Fruit fly (Drosophila melanogaster): Measurements from ENCODE around the gene Ir62a.

Ir62a gene

dm6 chr3L:1546349-1547116, 15.5 kb upstream of the Ir62a start:
- TF ChIP-seq Myc (optimal IDR thresholded peaks at IDR 0.05) (no peak), ttk (optimal IDR thresholded peaks at IDR 0.05) (no peak), h (optimal IDR thresholded peaks at IDR 0.05) (no peak), insv (optimal IDR thresholded peaks at IDR 0.05) (no peak), psq (optimal IDR thresholded peaks at IDR 0.05) (no peak), Sin3A (optimal IDR thresholded peaks at IDR 0.05) (no peak)

dm6 chr3L:1545693-1546329, 14.8 kb upstream of the Ir62a start, which contains the start of the genes CG32313 and Pcyt1:
Gene CG32313 (minus strand): TSS chr3L:1545743.
Gene Pcyt1 (plus strand): TSS chr3L:1546092.
- TF ChIP-seq psq (optimal IDR thresholded peaks at IDR 0.05) (peak; percentile 72), Sin3A (optimal IDR thresholded peaks at IDR 0.05) (no peak)

dm6 chr3L:1538314-1538854, 7.3 kb upstream of the Ir62a start:
- TF ChIP-seq insv (optimal IDR thresholded peaks at IDR 0.05): no peak
- TF ChIP-seq psq (optimal IDR thresholded peaks at IDR 0.05): no peak
- no peak for TF ChIP-seq Sin3A (optimal IDR thresholded peaks at IDR 0.05)
- no peak for TF ChIP-seq h (optimal IDR thresholded peaks at IDR 0.05)
- no peak for TF ChIP-seq ttk (optimal IDR thresholded peaks at IDR 0.05)
- TF ChIP-seq Myc (optimal IDR thresholded peaks at IDR 0.05): no peak

DNA sequence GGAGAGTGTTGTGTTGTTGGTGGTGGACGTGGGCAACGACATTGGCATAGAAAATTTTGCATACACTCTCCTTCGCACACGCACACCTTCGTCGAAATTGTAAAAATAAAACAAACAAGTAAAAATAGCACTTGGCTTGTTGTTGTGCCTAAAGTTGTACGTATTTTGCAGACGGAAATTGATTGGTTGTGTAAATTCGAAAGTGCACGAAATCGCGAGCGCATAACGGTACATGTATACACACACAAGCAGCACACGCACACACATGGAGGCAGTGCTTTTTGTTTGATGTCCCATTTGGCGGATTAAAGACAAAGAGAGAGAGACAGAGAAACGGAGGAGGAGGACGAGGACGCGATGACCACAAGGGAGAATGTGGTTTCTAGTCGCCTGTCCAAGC, 6.3 kb upstream of the Ir62a start:
- TF ChIP-seq insv (optimal IDR thresholded peaks at IDR 0.05): no peak
- no peak for TF ChIP-seq ttk (optimal IDR thresholded peaks at IDR 0.05)
- TF ChIP-seq Sin3A (optimal IDR thresholded peaks at IDR 0.05): no peak
- TF ChIP-seq psq (optimal IDR thresholded peaks at IDR 0.05): no peak
- TF ChIP-seq h (optimal IDR thresholded peaks at IDR 0.05): no peak
- no peak for TF ChIP-seq Myc (optimal IDR thresholded peaks at IDR 0.05)

- TF ChIP-seq psq (optimal IDR thresholded peaks at IDR 0.05): no peak
- no peak for TF ChIP-seq h (optimal IDR thresholded peaks at IDR 0.05)
- TF ChIP-seq Sin3A (optimal IDR thresholded peaks at IDR 0.05): no peak
These were observed 5.7 kb upstream of the Ir62a start, which contains the start of the genes CG12091 and pns for dm6 chr3L:1536487-1537337. Gene CG12091 (minus strand): TSS chr3L:1536835. Gene pns (plus strand): TSS chr3L:1537137.

- TF ChIP-seq insv (optimal IDR thresholded peaks at IDR 0.05) (no peak), h (optimal IDR thresholded peaks at IDR 0.05) (no peak), Myc (optimal IDR thresholded peaks at IDR 0.05) (no peak), Sin3A (optimal IDR thresholded peaks at IDR 0.05) (no peak), psq (optimal IDR thresholded peaks at IDR 0.05) (peak; percentile 76)
These were observed 2.8 kb upstream of the Ir62a start, which contains the start of gene Iml1 for dm6 chr3L:1533699-1534431. Gene Iml1 (minus strand): TSS chr3L:1534034.

DNA sequence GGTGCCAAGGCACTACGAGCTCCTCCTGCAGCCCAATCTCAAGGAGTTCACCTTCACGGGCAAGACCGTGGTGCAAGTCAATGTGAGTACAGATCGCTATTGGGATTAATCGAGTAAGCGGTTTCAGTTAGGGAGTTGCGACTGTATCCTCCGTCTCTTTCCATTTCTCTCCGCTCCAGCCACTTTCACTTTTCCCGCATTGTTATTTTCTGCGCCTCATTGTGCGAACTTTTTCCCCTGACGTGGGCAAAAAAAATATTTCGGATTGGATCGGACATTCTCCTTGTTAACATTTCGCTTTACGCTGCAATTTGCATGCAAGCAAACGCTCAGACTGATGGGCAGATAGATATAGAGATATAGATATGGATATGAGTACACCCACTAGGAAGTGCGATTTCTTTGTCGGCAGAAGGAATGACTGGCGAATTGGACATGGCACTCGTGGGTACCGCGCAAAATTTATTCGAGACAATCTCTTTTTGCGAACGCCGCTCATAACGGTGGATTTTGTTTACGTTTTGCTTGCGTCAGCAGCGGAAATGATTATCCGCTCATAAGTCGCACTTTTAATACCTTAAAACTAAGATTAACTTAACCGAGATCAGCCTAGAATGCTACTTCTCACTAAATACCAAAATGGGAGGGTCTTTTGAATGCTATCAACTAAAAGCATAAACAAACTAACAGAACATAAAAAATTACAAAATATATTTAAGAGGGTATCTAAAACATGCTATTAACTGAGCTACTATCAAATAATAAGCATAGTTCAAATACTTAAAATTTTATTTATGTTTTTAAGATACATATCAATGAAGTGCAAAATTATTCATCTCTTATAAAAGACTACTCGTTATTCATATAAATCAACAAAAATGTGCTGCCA, 12.1 kb downstream of the Ir62a start:
- TF ChIP-seq h (optimal IDR thresholded peaks at IDR 0.05): no peak
- TF ChIP-seq psq (optimal IDR thresholded peaks at IDR 0.05): no peak

DNA sequence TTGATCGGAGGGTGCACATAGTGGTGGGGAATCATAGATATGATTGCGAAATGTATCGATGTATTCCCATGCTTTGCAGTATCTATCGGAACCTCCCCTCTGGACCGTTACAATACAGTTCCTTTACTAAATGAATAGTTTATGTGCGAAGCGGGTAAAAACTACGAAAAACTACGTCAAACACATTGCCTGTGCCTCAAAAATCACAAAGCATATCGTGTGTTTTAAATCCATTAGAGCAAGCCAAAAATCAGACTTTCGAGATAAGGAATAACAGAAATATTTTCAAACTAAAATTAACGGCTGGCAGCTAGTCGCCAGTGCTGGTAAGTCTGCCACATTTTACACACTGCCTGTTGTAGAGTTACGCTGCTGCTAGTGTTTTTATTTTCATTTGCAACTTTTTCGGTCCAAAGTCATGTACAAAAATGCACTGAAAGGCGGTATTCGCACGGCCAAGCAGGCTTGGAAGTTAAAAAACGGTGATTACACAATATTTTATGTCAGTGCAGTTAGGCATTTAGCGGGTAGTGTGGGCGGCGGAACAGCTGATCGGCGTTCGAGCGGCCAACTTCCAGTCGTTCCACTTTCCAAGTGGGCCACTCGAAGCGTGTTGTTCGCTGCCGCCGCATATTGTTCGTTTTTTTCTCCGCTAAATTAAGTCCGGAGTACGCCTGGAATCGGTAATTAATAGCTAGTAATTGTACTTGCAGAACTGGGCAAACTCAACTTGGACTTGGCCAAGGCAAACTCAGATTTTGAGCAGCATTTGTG, 13.6 kb downstream of the Ir62a start:
- no peak for TF ChIP-seq h (optimal IDR thresholded peaks at IDR 0.05)
- no peak for TF ChIP-seq insv (optimal IDR thresholded peaks at IDR 0.05)
- no peak for TF ChIP-seq ttk (optimal IDR thresholded peaks at IDR 0.05)
- TF ChIP-seq Sin3A (optimal IDR thresholded peaks at IDR 0.05): no peak

DNA sequence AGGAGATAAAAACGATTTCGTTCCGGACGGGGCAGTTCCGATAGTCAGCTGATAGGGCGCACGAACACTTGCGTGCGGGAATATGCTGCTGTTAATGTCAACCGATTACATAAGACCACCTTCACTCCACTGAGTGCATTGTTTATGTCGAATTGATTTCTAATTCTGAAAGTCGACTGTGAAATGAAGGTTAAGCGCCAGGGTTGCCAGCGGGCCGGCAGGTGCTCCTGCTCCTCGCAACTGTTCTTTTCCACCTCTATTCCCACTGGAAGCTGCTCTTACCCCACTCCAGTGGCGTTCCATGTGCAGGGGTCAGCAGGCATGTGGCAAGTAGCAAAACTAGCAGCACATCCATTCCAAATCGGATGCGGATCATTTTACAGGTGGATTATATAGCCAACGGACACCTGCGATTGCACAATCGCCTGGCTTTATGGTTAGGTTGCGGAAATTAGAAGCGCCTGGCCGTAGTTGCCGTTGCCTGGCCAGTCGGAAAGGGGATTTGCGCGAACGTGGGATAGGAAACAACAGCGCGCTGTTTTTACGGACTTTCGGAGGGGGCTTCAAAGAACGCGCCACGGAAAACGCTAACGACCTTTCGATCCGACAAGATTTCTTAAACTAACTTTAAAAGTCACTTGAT, 14.3 kb downstream of the Ir62a start, which contains the start of gene cue:
Gene cue (minus strand): TSS at position 641 of the 643 bp plus-strand sequence.
- no peak for TF ChIP-seq Sin3A (optimal IDR thresholded peaks at IDR 0.05)
- TF ChIP-seq psq (optimal IDR thresholded peaks at IDR 0.05): no peak
- no peak for TF ChIP-seq insv (optimal IDR thresholded peaks at IDR 0.05)
- no peak for TF ChIP-seq h (optimal IDR thresholded peaks at IDR 0.05)
- no peak for TF ChIP-seq ttk (optimal IDR thresholded peaks at IDR 0.05)
- no peak for TF ChIP-seq Myc (optimal IDR thresholded peaks at IDR 0.05)
